Worm (Caenorhabditis elegans) whole organism, mixed stage, embryonic: ENCODE results near the gene clc-13.

Experiments used
- M03D4.4 ChIP-seq: sonication (generic microtip); optimal IDR thresholded peaks from 2 replicates; lab custom pipeline; 2017; ENCODE audit warnings: mild to moderate bottlenecking, missing genetic modification characterization, missing compliant biosample characterization
- lin-13 ChIP-seq: fragments of 150-350 bp; optimal IDR thresholded peaks from 2 replicates; lab custom pipeline; 2014; ENCODE audit warnings: missing biosample characterization, missing genetic modification characterization
- nhr-12 ChIP-seq: fragments of 150-350 bp; optimal IDR thresholded peaks from 2 replicates; lab custom pipeline; 2014; ENCODE audit warnings: missing biosample characterization, missing genetic modification characterization
- nhr-2 ChIP-seq: fragments of 150-350 bp; optimal IDR thresholded peaks from 2 replicates; lab custom pipeline; 2014; ENCODE audit warnings: missing biosample characterization, missing genetic modification characterization
- nhr-28 ChIP-seq: fragments of 150-350 bp; optimal IDR thresholded peaks from 2 replicates; lab custom pipeline; 2014; ENCODE audit warnings: missing biosample characterization, missing genetic modification characterization
- nhr-76 ChIP-seq: sonication (generic microtip); optimal IDR thresholded peaks from 2 replicates; lab custom pipeline; 2017; ENCODE audit warnings: missing biosample characterization, missing genetic modification characterization
- pha-4 ChIP-seq: fragments of 150-350 bp; optimal IDR thresholded peaks from 2 replicates; lab custom pipeline; 2018; ENCODE audit warnings: missing biosample characterization, missing genetic modification reagents, missing genetic modification characterization
- unc-62 ChIP-seq: fragments of 150-350 bp; optimal IDR thresholded peaks from 2 replicates; lab custom pipeline; 2014; ENCODE audit warnings: missing biosample characterization, missing genetic modification reagents, missing genetic modification characterization

ce11 chrV:17013232-17013631 lies 976 bp upstream of the clc-13 start, which contains the start of gene clec-241:
- TF ChIP-seq M03D4.4 (tag; lab: Kevin White, UChicago) (no peak), nhr-28 (tag; lab: Kevin White, UChicago) (no peak), nhr-2 (tag; lab: Kevin White, UChicago) (no peak), nhr-12 (tag; lab: Kevin White, UChicago) (no peak), unc-62 (no peak), lin-13 (tag; lab: Kevin White, UChicago) (no peak), nhr-76 (tag; lab: Kevin White, UChicago) (no peak), pha-4 (no peak)
